Worm (Caenorhabditis elegans) whole organism, L3 larva: ENCODE data around the gene T10C6.6.
A peak's percentile ranks its signal among the peaks of the same experiment; 100 is the strongest.

Experiments
- ama-1 ChIP-seq: fragments of 150-350 bp; optimal IDR thresholded peaks from 2 replicates; lab custom pipeline; 2018
- daf-12 ChIP-seq: fragments of 150-350 bp; optimal IDR thresholded peaks from 2 replicates; lab custom pipeline; 2014; ENCODE audit warnings: missing biosample characterization, missing genetic modification reagents, missing genetic modification characterization
- elt-2 ChIP-seq: sonication (generic microtip); optimal IDR thresholded peaks from 2 replicates; lab custom pipeline; 2016; ENCODE audit warnings: missing genetic modification reagents, mild to moderate bottlenecking, missing genetic modification characterization, missing compliant biosample characterization
- eor-1 ChIP-seq, 2 experiments: fragments of 150-350 bp; optimal IDR thresholded peaks; 2 replicates each; lab custom pipeline; 2014 to 2018; ENCODE audit warnings: missing biosample characterization in 2 of 2, missing genetic modification characterization in 2 of 2
- fos-1 ChIP-seq: fragments of 150-350 bp; optimal IDR thresholded peaks from 2 replicates; lab custom pipeline; 2014; ENCODE audit warnings: missing biosample characterization, missing genetic modification characterization
- lsy-12 ChIP-seq: sonication (generic microtip); optimal IDR thresholded peaks from 2 replicates; lab custom pipeline; 2016; ENCODE audit warnings: mild to moderate bottlenecking, missing genetic modification characterization, missing compliant biosample characterization
- mdl-1 ChIP-seq: fragments of 150-350 bp; optimal IDR thresholded peaks from 2 replicates; lab custom pipeline; 2014; ENCODE audit warnings: missing biosample characterization, missing genetic modification characterization
- nhr-25 ChIP-seq: sonication (generic microtip); optimal IDR thresholded peaks from 2 replicates; lab custom pipeline; 2017; ENCODE audit warnings: missing biosample characterization, missing genetic modification characterization
- nhr-76 ChIP-seq: fragments of 150-350 bp; sonication (generic microtip); optimal IDR thresholded peaks from 5 replicates; lab custom pipeline; 2014; ENCODE audit warnings: missing biosample characterization, missing genetic modification characterization
- nhr-77 ChIP-seq: fragments of 150-350 bp; optimal IDR thresholded peaks from 2 replicates; lab custom pipeline; 2014; ENCODE audit warnings: missing biosample characterization, missing genetic modification characterization
- snpc-4 ChIP-seq: fragments of 150-350 bp; optimal IDR thresholded peaks from 2 replicates; lab custom pipeline; 2014; ENCODE audit warnings: missing biosample characterization, missing genetic modification characterization
- zag-1 ChIP-seq: fragments of 150-350 bp; optimal IDR thresholded peaks from 2 replicates; lab custom pipeline; 2014; ENCODE audit warnings: missing biosample characterization, missing genetic modification characterization

ce11 chrV:15982733-15983344 lies 41.3 kb upstream of the T10C6.6 start, which contains the start of the genes fbxa-99 and F36G9.13:
- TF ChIP-seq elt-2 (tag; lab: Kevin White, UChicago), result peak; percentile 67
- no peak for TF ChIP-seq daf-12
- TF ChIP-seq nhr-25 (tag; lab: Kevin White, UChicago), result no peak
- TF ChIP-seq fos-1 (tag; lab: Kevin White, UChicago), result no peak
- no peak for TF ChIP-seq nhr-77
- TF ChIP-seq snpc-4 (tag; lab: Kevin White, UChicago), result no peak
- no peak for TF ChIP-seq mdl-1 (tag; lab: Kevin White, UChicago)
- TF ChIP-seq lsy-12, result no peak
- TF ChIP-seq nhr-76 (tag; lab: Kevin White, UChicago), result no peak
- TF ChIP-seq ama-1 (lab: Kevin White, UChicago), result no peak
- TF ChIP-seq zag-1 (tag; lab: Kevin White, UChicago), result no peak
- no peak for TF ChIP-seq eor-1 (tag; optimal IDR thresholded peaks at IDR 0.05; lab: Kevin White, UChicago)
